Worm (Caenorhabditis elegans) whole organism, mixed stage, embryonic: ENCODE data around the gene W07G4.2.

Experiments used
- elt-3 ChIP-seq: fragments of 150-350 bp; optimal IDR thresholded peaks from 2 replicates; lab custom pipeline; 2014; ENCODE audit warnings: missing biosample characterization, missing genetic modification characterization
- lin-13 ChIP-seq: fragments of 150-350 bp; optimal IDR thresholded peaks from 2 replicates; lab custom pipeline; 2014; ENCODE audit warnings: missing biosample characterization, missing genetic modification characterization
- lsy-2 ChIP-seq: fragments of 150-350 bp; optimal IDR thresholded peaks from 2 replicates; lab custom pipeline; 2014; ENCODE audit warnings: missing biosample characterization, missing genetic modification characterization
- mep-1 ChIP-seq: fragments of 150-350 bp; optimal IDR thresholded peaks from 2 replicates; lab custom pipeline; 2017; ENCODE audit warnings: missing biosample characterization, missing genetic modification reagents, missing genetic modification characterization, inconsistent platforms
- nhr-28 ChIP-seq: fragments of 150-350 bp; optimal IDR thresholded peaks from 2 replicates; lab custom pipeline; 2014; ENCODE audit warnings: missing biosample characterization, missing genetic modification characterization
- pha-4 ChIP-seq: fragments of 150-350 bp; optimal IDR thresholded peaks from 2 replicates; lab custom pipeline; 2018; ENCODE audit warnings: missing biosample characterization, missing genetic modification reagents, missing genetic modification characterization
- snpc-4 ChIP-seq: fragments of 150-350 bp; optimal IDR thresholded peaks from 2 replicates; lab custom pipeline; 2014; ENCODE audit warnings: missing biosample characterization, missing genetic modification characterization
- sptf-1 ChIP-seq: sonication (generic microtip); optimal IDR thresholded peaks from 2 replicates; lab custom pipeline; 2017; ENCODE audit warnings: mild to moderate bottlenecking, missing genetic modification characterization, moderate library complexity, missing compliant biosample characterization
- unc-62 ChIP-seq: fragments of 150-350 bp; optimal IDR thresholded peaks from 2 replicates; lab custom pipeline; 2014; ENCODE audit warnings: missing biosample characterization, missing genetic modification reagents, missing genetic modification characterization

DNA sequence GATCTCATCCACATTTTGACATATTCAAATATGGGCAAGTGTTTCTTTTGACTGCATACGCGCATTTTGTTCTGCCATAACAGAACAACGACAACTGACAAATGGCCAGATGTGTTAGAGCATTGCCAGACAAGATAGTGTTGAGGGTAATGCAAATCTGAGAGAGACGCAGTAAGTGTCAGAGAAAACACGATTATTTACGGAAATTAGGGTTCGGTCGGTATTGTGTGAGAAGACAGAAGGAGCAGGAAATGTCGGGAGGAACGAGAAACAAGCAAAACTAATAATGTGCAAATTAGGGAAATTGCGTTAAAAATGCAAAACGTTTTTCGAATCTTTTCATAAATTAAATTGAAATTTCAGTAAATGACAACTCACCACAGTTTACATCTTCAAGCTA lies 11.9 kb downstream of the W07G4.2 start:
- TF ChIP-seq unc-62 (peak; percentile 45), pha-4 (no peak), nhr-28 (no peak), sptf-1 (no peak), lsy-2 (tag; lab: Kevin White, UChicago) (no peak), elt-3 (no peak), mep-1 (no peak), snpc-4 (tag; lab: Kevin White, UChicago) (no peak), lin-13 (no peak)
